Worm (Caenorhabditis elegans): ENCODE results near the gene nep-20.

DNA sequence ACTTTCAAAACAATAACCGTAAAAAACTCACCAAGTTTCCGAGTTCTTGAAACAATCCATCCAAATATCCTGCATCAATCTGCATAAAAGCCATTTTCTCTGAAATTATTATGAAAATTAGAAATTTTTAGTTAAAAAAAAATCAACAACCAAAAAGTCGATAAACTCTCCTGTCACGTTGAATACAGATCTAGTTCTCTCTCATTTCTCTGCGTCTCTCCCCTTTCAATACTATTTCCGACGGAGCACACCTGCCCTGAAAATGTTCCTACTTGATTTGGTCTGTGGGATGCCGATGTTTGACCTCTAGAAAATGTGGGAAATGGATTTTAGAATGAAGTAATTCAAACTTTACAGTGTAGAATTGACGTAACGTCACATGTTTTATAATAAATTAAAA lies 7.9 kb downstream of the nep-20 start, which contains the start of gene T06D4.6:
- TF ChIP-seq snpc-4 (tag; optimal IDR thresholded peaks at IDR 0.05) (no peak), unc-62 (GFP tag; optimal IDR thresholded peaks at IDR 0.05) (no peak), ceh-82 (tag; optimal IDR thresholded peaks at IDR 0.05) (no peak), nhr-25 (tag; optimal IDR thresholded peaks at IDR 0.05) (no peak), skn-1 (tag; optimal IDR thresholded peaks at IDR 0.05) (no peak), nhr-6 (tag; optimal IDR thresholded peaks at IDR 0.05) (no peak), nhr-237 (tag; optimal IDR thresholded peaks at IDR 0.05) (no peak), mab-5 (tag; optimal IDR thresholded peaks at IDR 0.05) (no peak), egl-27 (tag; optimal IDR thresholded peaks at IDR 0.05) (no peak), dmd-4 (tag; optimal IDR thresholded peaks at IDR 0.05) (no peak)
